Worm (Caenorhabditis elegans) whole organism, L4 larva: ENCODE measurements around the gene F58B4.6.

Source experiments
- D1046.2 ChIP-seq: fragments of 200-800 bp; sonication (Bioruptor generic); IDR thresholded peaks from 2 replicates; pipeline ENCODE4 v1.3.6; 2022; ENCODE audit warnings: missing genetic modification characterization, missing compliant biosample characterization
- F10B5.3 ChIP-seq: sonication (generic microtip); optimal IDR thresholded peaks from 2 replicates; lab custom pipeline; 2016; ENCODE audit warnings: mild to moderate bottlenecking, missing genetic modification characterization, missing compliant biosample characterization
- F37D6.2 ChIP-seq: sonication (generic microtip); optimal IDR thresholded peaks from 2 replicates; lab custom pipeline; 2016; ENCODE audit warnings: mild to moderate bottlenecking, missing genetic modification characterization, missing compliant biosample characterization
- T26A8.4 ChIP-seq: fragments of 200-800 bp; sonication (Bioruptor generic); IDR thresholded peaks from 2 replicates; pipeline ENCODE4 v1.3.6; 2022; ENCODE audit warnings: missing genetic modification characterization, missing compliant biosample characterization
- Y105C5A.15 ChIP-seq: fragments of 200-800 bp; sonication (Bioruptor generic); IDR thresholded peaks from 2 replicates; pipeline ENCODE4 v1.3.6; 2022; ENCODE audit warnings: missing genetic modification characterization, missing compliant biosample characterization
- Y48G9A.11 ChIP-seq: fragments of 200-800 bp; sonication (Bioruptor generic); IDR thresholded peaks from 2 replicates; pipeline ENCODE4 v1.3.6; 2022; ENCODE audit warnings: missing genetic modification reagents, missing genetic modification characterization, missing compliant biosample characterization
- Y75B8A.6 ChIP-seq: fragments of 200-800 bp; sonication (Bioruptor generic); IDR thresholded peaks from 2 replicates; pipeline ENCODE4 v1.3.6; 2022; ENCODE audit warnings: missing genetic modification reagents, missing genetic modification characterization, missing compliant biosample characterization
- ZK337.2 ChIP-seq: fragments of 200-800 bp; sonication (Bioruptor generic); IDR thresholded peaks from 2 replicates; pipeline ENCODE4 v1.3.6; 2022; ENCODE audit warnings: missing genetic modification reagents, missing genetic modification characterization, missing compliant biosample characterization
- ZK546.5 ChIP-seq, 2 experiments: sonication (generic microtip); optimal IDR thresholded peaks; 2 replicates each; lab custom pipeline; 2017; ENCODE audit warnings: missing biosample characterization in 2 of 2, missing genetic modification characterization in 2 of 2
- aha-1 ChIP-seq: fragments of 150-350 bp; peaks from one replicate; lab custom pipeline; 2014; ENCODE audit warnings: missing biosample characterization, missing genetic modification characterization
- aly-2 ChIP-seq: sonication (generic microtip); optimal IDR thresholded peaks from 2 replicates; lab custom pipeline; 2018; ENCODE audit warnings: missing biosample characterization, missing genetic modification characterization
- attf-4 ChIP-seq: sonication (generic microtip); optimal IDR thresholded peaks from 3 replicates; lab custom pipeline; 2017; ENCODE audit warnings: missing biosample characterization, missing genetic modification characterization
- ceh-20 ChIP-seq: fragments of 200-800 bp; sonication (Bioruptor generic); IDR thresholded peaks from 2 replicates; pipeline ENCODE4 v1.3.6; 2022; ENCODE audit warnings: missing genetic modification reagents, missing genetic modification characterization, missing compliant biosample characterization
- ceh-28 ChIP-seq: fragments of 150-350 bp; optimal IDR thresholded peaks from 2 replicates; lab custom pipeline; 2014; ENCODE audit warnings: missing biosample characterization, missing genetic modification reagents, missing genetic modification characterization
- ceh-82 ChIP-seq: sonication (generic microtip); optimal IDR thresholded peaks from 2 replicates; lab custom pipeline; 2017; ENCODE audit warnings: missing biosample characterization, missing genetic modification characterization
- ces-1 ChIP-seq: fragments of 150-350 bp; sonication (generic microtip); optimal IDR thresholded peaks from 4 replicates; lab custom pipeline; 2014; ENCODE audit warnings: missing biosample characterization, missing genetic modification reagents, missing genetic modification characterization
- daf-16 ChIP-seq, 3 experiments: sonication (generic microtip); optimal IDR thresholded peaks; 2 replicates each; lab custom pipeline; 2016 to 2017; ENCODE audit warnings: missing genetic modification characterization in 3 of 3, missing genetic modification reagents in 3 of 3, mild to moderate bottlenecking in 2 of 3, missing compliant biosample characterization in 2 of 3, missing biosample characterization in 1 of 3, moderate library complexity in 1 of 3
- daf-19 ChIP-seq: fragments of 200-800 bp; sonication (Bioruptor generic); conservative IDR thresholded peaks from 2 replicates; pipeline ENCODE4 v1.3.6; 2022; ENCODE audit warnings: missing genetic modification characterization, missing compliant biosample characterization
- dmd-8 ChIP-seq: fragments of 200-800 bp; sonication (Bioruptor generic); IDR thresholded peaks from 2 replicates; pipeline ENCODE4 v1.3.6; 2022; ENCODE audit warnings: missing genetic modification characterization, missing compliant biosample characterization
- dpl-1 ChIP-seq: fragments of 150-350 bp; optimal IDR thresholded peaks from 2 replicates; lab custom pipeline; 2014; ENCODE audit warnings: missing biosample characterization, missing genetic modification reagents, missing genetic modification characterization
- dve-1 ChIP-seq: sonication (generic microtip); optimal IDR thresholded peaks from 2 replicates; lab custom pipeline; 2017; ENCODE audit warnings: antibody characterized with exemption, mild to moderate bottlenecking, missing genetic modification characterization, missing compliant biosample characterization; ENCODE audit not compliant: insufficient read depth
- egl-43 ChIP-seq: fragments of 200-800 bp; sonication (Bioruptor generic); IDR thresholded peaks from 2 replicates; pipeline ENCODE4 v1.3.6; 2022; ENCODE audit warnings: missing genetic modification reagents, missing genetic modification characterization, missing compliant biosample characterization
- fkh-10 ChIP-seq: fragments of 150-350 bp; optimal IDR thresholded peaks from 2 replicates; lab custom pipeline; 2014; ENCODE audit warnings: missing biosample characterization, missing genetic modification reagents, missing genetic modification characterization
- hif-1 ChIP-seq, 2 experiments: sonication (generic microtip); optimal IDR thresholded peaks; 2 replicates each; lab custom pipeline; 2016 to 2017; ENCODE audit warnings: missing compliant biosample characterization in 2 of 2, missing genetic modification characterization in 2 of 2, missing genetic modification reagents in 2 of 2, missing genotype in 2 of 2, mild to moderate bottlenecking in 1 of 2
- hlh-30 ChIP-seq: sonication (generic microtip); optimal IDR thresholded peaks from 2 replicates; lab custom pipeline; 2017; ENCODE audit warnings: antibody characterized with exemption, mild to moderate bottlenecking, missing genetic modification characterization, missing compliant biosample characterization; ENCODE audit not compliant: insufficient read depth
- lim-7 ChIP-seq: fragments of 200-800 bp; sonication (Bioruptor generic); IDR thresholded peaks from 2 replicates; pipeline ENCODE4 v1.3.6; 2022; ENCODE audit warnings: missing genetic modification characterization, missing compliant biosample characterization
- lin-15B ChIP-seq: fragments of 150-350 bp; sonication (generic microtip); optimal IDR thresholded peaks from 3 replicates; lab custom pipeline; 2014; ENCODE audit warnings: missing biosample characterization, missing genetic modification characterization
- lin-38 ChIP-seq: fragments of 200-800 bp; sonication (Bioruptor generic); IDR thresholded peaks from 2 replicates; pipeline ENCODE4 v1.3.6; 2022; ENCODE audit warnings: missing genetic modification reagents, missing genetic modification characterization, missing compliant biosample characterization
- lsy-2 ChIP-seq, 2 experiments: fragments of 150-350 bp in 1 of 2; sonication (generic microtip) in 1 of 2; optimal IDR thresholded peaks; 2 replicates each; lab custom pipeline; 2014 to 2017; ENCODE audit warnings: missing biosample characterization in 2 of 2, missing genetic modification characterization in 2 of 2
- madf-9 ChIP-seq: fragments of 200-800 bp; sonication (Bioruptor generic); conservative IDR thresholded peaks from 2 replicates; pipeline ENCODE4 v1.3.6; 2022; ENCODE audit warnings: missing genetic modification reagents, missing genetic modification characterization, missing compliant biosample characterization
- mdl-1 ChIP-seq, 2 experiments: fragments of 150-350 bp in 1 of 2; sonication (generic microtip) in 1 of 2; optimal IDR thresholded peaks; 2 replicates each; lab custom pipeline; 2014 to 2017; ENCODE audit warnings: missing biosample characterization in 2 of 2, missing genetic modification characterization in 2 of 2
- mes-2 ChIP-seq: sonication (generic microtip); optimal IDR thresholded peaks from 2 replicates; lab custom pipeline; 2016; ENCODE audit warnings: missing genotype, mild to moderate bottlenecking, missing genetic modification characterization, missing compliant biosample characterization; ENCODE audit not compliant: poor library complexity, severe bottlenecking
- mxl-2 ChIP-seq: fragments of 200-800 bp; sonication (Bioruptor generic); conservative IDR thresholded peaks from 2 replicates; pipeline ENCODE4 v1.3.6; 2022; ENCODE audit warnings: missing genetic modification reagents, missing genetic modification characterization, missing compliant biosample characterization
- mxl-3 ChIP-seq: fragments of 200-800 bp; sonication (Bioruptor generic); optimal IDR thresholded peaks from 2 replicates; lab custom pipeline; 2018; ENCODE audit warnings: mild to moderate bottlenecking, missing genetic modification characterization, missing compliant biosample characterization
- nhr-10 ChIP-seq: fragments of 150-350 bp; optimal IDR thresholded peaks from 2 replicates; lab custom pipeline; 2014; ENCODE audit warnings: missing biosample characterization, missing genetic modification characterization
- nhr-111 ChIP-seq: fragments of 200-800 bp; sonication (Bioruptor generic); optimal IDR thresholded peaks from 2 replicates; lab custom pipeline; 2018; ENCODE audit warnings: mild to moderate bottlenecking, missing genetic modification characterization, missing compliant biosample characterization
- nhr-25 ChIP-seq: sonication (generic microtip); optimal IDR thresholded peaks from 2 replicates; lab custom pipeline; 2017; ENCODE audit warnings: missing genetic modification characterization, mild to moderate bottlenecking, missing compliant biosample characterization, antibody characterized with exemption, moderate library complexity, borderline replicate concordance; ENCODE audit not compliant: insufficient read depth
- nhr-41 ChIP-seq: fragments of 200-800 bp; sonication (Bioruptor generic); IDR thresholded peaks from 2 replicates; pipeline ENCODE4 v1.3.6; 2022; ENCODE audit warnings: missing genetic modification reagents, missing genetic modification characterization, missing compliant biosample characterization
- nhr-77 ChIP-seq: fragments of 150-350 bp; optimal IDR thresholded peaks from 2 replicates; lab custom pipeline; 2014; ENCODE audit warnings: missing biosample characterization, missing genetic modification characterization
- php-3 ChIP-seq: fragments of 200-800 bp; sonication (Bioruptor generic); IDR thresholded peaks from 2 replicates; pipeline ENCODE4 v1.3.6; 2022; ENCODE audit warnings: missing genetic modification reagents, missing genetic modification characterization, missing compliant biosample characterization
- pqm-1 ChIP-seq: sonication (generic microtip); optimal IDR thresholded peaks from 2 replicates; lab custom pipeline; 2017; ENCODE audit warnings: missing biosample characterization, missing genetic modification characterization
- set-16 ChIP-seq: fragments of 200-800 bp; sonication (Bioruptor generic); IDR thresholded peaks from 2 replicates; pipeline ENCODE4 v1.3.6; 2022; ENCODE audit warnings: missing genetic modification reagents, missing genetic modification characterization, missing compliant biosample characterization
- skn-1 ChIP-seq: fragments of 150-350 bp; optimal IDR thresholded peaks from 2 replicates; lab custom pipeline; 2014; ENCODE audit warnings: missing biosample characterization, missing genetic modification characterization
- snpc-1.2 ChIP-seq: fragments of 200-800 bp; sonication (Bioruptor generic); IDR thresholded peaks from 2 replicates; pipeline ENCODE4 v1.3.6; 2022; ENCODE audit warnings: missing genetic modification reagents, missing genetic modification characterization, missing compliant biosample characterization
- spr-1 ChIP-seq: sonication (generic microtip); optimal IDR thresholded peaks from 2 replicates; lab custom pipeline; 2016; ENCODE audit warnings: mild to moderate bottlenecking, missing genetic modification characterization, missing compliant biosample characterization
- unc-130 ChIP-seq: sonication (generic microtip); optimal IDR thresholded peaks from 2 replicates; lab custom pipeline; 2016; ENCODE audit warnings: missing genetic modification reagents, missing genetic modification characterization, missing compliant biosample characterization
- unc-62 ChIP-seq, 3 experiments: fragments of 150-350 bp in 1 of 3; sonication (generic microtip); optimal IDR thresholded peaks in 2 of 3; peaks in 1 of 3; 1 replicate in 1 of 3; 2 replicates in 2 of 3; lab custom pipeline; 2014 to 2017; ENCODE audit warnings: missing biosample characterization in 3 of 3, missing genetic modification characterization in 3 of 3, missing genetic modification reagents in 3 of 3, missing genotype in 1 of 3
- ztf-11 ChIP-seq: fragments of 150-350 bp; optimal IDR thresholded peaks from 2 replicates; lab custom pipeline; 2014; ENCODE audit warnings: missing biosample characterization, missing genetic modification characterization

The F58B4.6 gene

DNA sequence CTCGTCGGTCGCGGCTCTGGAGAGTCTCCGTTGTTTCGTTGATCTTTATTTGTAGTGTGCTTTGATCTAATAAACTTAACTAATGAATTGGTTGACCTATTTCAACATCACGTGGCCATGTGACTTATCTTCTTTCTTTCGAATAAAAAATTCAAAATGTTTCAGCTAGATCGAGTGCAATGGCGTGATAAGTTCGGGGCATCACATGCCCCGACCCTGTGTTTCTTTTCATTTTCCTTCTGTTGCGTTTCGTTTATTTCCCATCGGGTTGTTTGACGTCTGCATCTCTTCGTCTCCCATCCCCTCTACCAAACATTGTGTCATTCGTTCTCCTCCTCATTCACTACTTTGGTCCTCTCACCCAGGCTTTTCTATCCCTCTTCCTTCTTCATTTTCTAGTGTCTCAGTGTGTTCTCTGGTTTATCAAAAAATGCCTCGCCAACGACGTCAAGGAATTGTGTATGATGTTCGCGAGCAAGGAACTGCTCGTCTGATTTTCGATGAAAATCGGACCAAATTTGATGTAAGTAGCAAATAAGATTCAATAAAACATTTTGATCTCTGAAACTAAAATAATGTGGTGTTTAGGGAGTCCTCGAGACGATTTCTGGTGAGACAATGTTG is 26.9 kb downstream of the F58B4.6 start, which contains the start of gene F17C11.4 (continued):
- TF ChIP-seq unc-62 (GFP tag; optimal IDR thresholded peaks at IDR 0.05 in 1 of 2; lab: Kevin White, UChicago) (peak in 1 of 2 experiments; percentile 99), unc-62 (tag; optimal IDR thresholded peaks at IDR 0.05; lab: Kevin White, UChicago) (no peak), ZK546.5 (tag; optimal IDR thresholded peaks at IDR 0.05; lab: Kevin White, UChicago) (no peak), pqm-1 (tag; lab: Kevin White, UChicago) (no peak), ZK337.2 (no peak), lim-7 (no peak), lin-38 (GFP tag; lab: Robert Waterston, UW) (peak; percentile 47), F10B5.3 (tag; lab: Kevin White, UChicago) (no peak), ceh-82 (tag; lab: Kevin White, UChicago) (no peak), madf-9 (no peak), aha-1 (tag; lab: Kevin White, UChicago) (peak; percentile 99), skn-1 (tag; lab: Kevin White, UChicago) (no peak), fkh-10 (GFP tag; lab: Kevin White, UChicago) (peak; percentile 69), dve-1 (tag; lab: Kevin White, UChicago) (peak; percentile 74), hif-1 (tag; optimal IDR thresholded peaks at IDR 0.05; lab: Kevin White, UChicago) (peak; percentile 41 to 74), egl-43 (GFP tag; lab: Robert Waterston, UW) (no peak), ceh-28 (tag; lab: Kevin White, UChicago) (no peak), ces-1 (no peak), daf-16 (GFP tag; optimal IDR thresholded peaks at IDR 0.05; lab: Kevin White, UChicago) (peak in 1 of 2 experiments; percentile 76), daf-16 (tag; optimal IDR thresholded peaks at IDR 0.05; lab: Kevin White, UChicago) (peak; percentile 80), nhr-10 (tag; lab: Kevin White, UChicago) (no peak), ztf-11 (tag; lab: Kevin White, UChicago) (no peak), hlh-30 (tag; lab: Kevin White, UChicago) (peak; percentile 96), attf-4 (tag; lab: Kevin White, UChicago) (no peak), mdl-1 (tag; optimal IDR thresholded peaks at IDR 0.05; lab: Kevin White, UChicago) (peak in 1 of 2 experiments; percentile 87), spr-1 (tag; lab: Kevin White, UChicago) (peak; percentile 10), lsy-2 (tag; optimal IDR thresholded peaks at IDR 0.05; lab: Kevin White, UChicago) (peak; percentile 60 to 77), dpl-1 (GFP tag; lab: Kevin White, UChicago) (peak; percentile 38), dmd-8 (GFP tag; lab: Robert Waterston, UW) (no peak), aly-2 (tag; lab: Kevin White, UChicago) (no peak), daf-19 (GFP tag; lab: Robert Waterston, UW) (no peak), Y48G9A.11 (GFP tag; lab: Robert Waterston, UW) (no peak), F37D6.2 (tag; lab: Kevin White, UChicago) (no peak), Y75B8A.6 (GFP tag; lab: Robert Waterston, UW) (peak; percentile 47; the same call in 1 of the 2 replicates), T26A8.4 (no peak), ceh-20 (GFP tag; lab: Robert Waterston, UW) (0 out of 2 replicates have a peak, but pooled peaks have one; percentile 12), nhr-41 (GFP tag; lab: Robert Waterston, UW) (no peak), lin-15B (tag; lab: Kevin White, UChicago) (no peak), nhr-25 (peak; percentile 89), nhr-111 (GFP tag; lab: Kevin White, UChicago) (no peak), Y105C5A.15 (no peak), set-16 (GFP tag; lab: Robert Waterston, UW) (0 out of 2 replicates have a peak, but pooled peaks have one; percentile 16), D1046.2 (GFP tag; lab: Robert Waterston, UW) (0 out of 2 replicates have a peak, but pooled peaks have one; percentile 12), mes-2 (tag; lab: Kevin White, UChicago) (no peak), nhr-77 (tag; lab: Kevin White, UChicago) (no peak), snpc-1.2 (no peak), mxl-2 (peak; percentile 60; the same call in 1 of the 2 replicates), unc-130 (GFP tag; lab: Kevin White, UChicago) (no peak), php-3 (GFP tag; lab: Robert Waterston, UW) (peak; percentile 62; the same call in 1 of the 2 replicates), mxl-3 (peak; percentile 59)
